Fruit fly (Drosophila melanogaster): Measurements from ENCODE around the gene Dh44.

The Dh44 gene

DNA sequence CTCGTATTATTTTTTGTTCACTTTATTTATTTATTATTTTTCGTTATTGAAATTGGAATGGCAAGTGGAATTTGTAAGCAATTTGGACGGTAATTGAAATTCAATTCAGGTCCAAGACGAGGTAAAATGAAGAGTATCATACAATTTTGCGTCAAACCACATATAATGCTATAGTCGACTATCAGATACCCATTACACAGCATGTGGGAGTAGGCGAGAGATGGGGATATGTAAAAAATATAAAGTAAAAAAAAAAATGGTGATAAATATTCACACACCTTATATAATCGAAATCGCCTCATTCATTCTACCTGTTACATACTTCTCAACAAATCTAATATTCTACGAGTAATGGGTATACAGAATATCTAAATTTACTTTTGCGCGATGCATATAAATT is 25.8 kb upstream of the Dh44 start (continued):
- TF ChIP-seq Blimp-1 (GFP tag; optimal IDR thresholded peaks at IDR 0.05) (no peak), Smox (GFP tag; optimal IDR thresholded peaks at IDR 0.05) (peak; percentile 13)

DNA sequence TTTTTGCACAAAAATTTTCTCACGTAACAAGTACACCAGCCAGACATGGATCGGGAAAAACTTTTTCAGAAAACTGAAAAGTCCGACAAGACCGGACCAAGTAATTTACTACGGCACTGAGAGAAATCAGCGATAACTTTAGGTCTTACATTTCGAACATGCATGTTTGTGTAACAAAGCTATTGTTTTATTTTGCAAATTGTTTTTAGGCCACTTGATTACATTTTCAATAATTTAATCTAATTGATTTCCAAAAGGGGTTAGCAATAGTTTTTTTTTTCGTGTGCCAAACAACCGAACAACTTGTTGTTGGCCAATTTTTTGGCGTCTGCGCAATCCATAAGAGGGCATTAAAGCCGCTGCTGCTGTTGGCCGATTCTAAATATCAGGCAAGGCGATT is 24.9 kb upstream of the Dh44 start:
- TF ChIP-seq acj6 (GFP tag; optimal IDR thresholded peaks at IDR 0.05) (peak; percentile 84), fd85E (GFP tag; optimal IDR thresholded peaks at IDR 0.05) (peak; percentile 57), pdm3 (GFP tag; optimal IDR thresholded peaks at IDR 0.05) (peak; percentile 88), Sox14 (GFP tag; optimal IDR thresholded peaks at IDR 0.05) (peak; percentile 84), Lpt (GFP tag; optimal IDR thresholded peaks at IDR 0.05) (peak; percentile 80), esn (GFP tag; optimal IDR thresholded peaks at IDR 0.05) (peak; percentile 92), Eip93F (GFP tag; optimal IDR thresholded peaks at IDR 0.05) (peak; percentile 78), CG10669 (GFP tag; optimal IDR thresholded peaks at IDR 0.05) (peak; percentile 48), CG9139 (GFP tag; optimal IDR thresholded peaks at IDR 0.05) (no peak), vri (GFP tag; optimal IDR thresholded peaks at IDR 0.05) (peak; percentile 76), CG11902 (GFP tag; optimal IDR thresholded peaks at IDR 0.05) (peak; percentile 77), CG34406 (GFP tag; optimal IDR thresholded peaks at IDR 0.05) (peak; percentile 75), CG32006 (GFP tag; optimal IDR thresholded peaks at IDR 0.05) (peak; percentile 88), svp (GFP tag) (peak; percentile 95), dac (GFP tag; optimal IDR thresholded peaks at IDR 0.05) (peak; percentile 74), Gug (GFP tag; IDR thresholded peaks at IDR 0.05) (peak; percentile 87), CG4318 (GFP tag; optimal IDR thresholded peaks at IDR 0.05) (peak; percentile 66), fkh (GFP tag; optimal IDR thresholded peaks at IDR 0.05) (no peak), CG6163 (GFP tag; IDR thresholded peaks at IDR 0.05) (peak; percentile 93), CG11762 (GFP tag; optimal IDR thresholded peaks at IDR 0.05; ENCODE audit: insufficient read depth) (peak; percentile 81), net (GFP tag; optimal IDR thresholded peaks at IDR 0.05) (peak; percentile 85), CG31627 (GFP tag; optimal IDR thresholded peaks at IDR 0.05) (peak; percentile 85), Sox15 (GFP tag; optimal IDR thresholded peaks at IDR 0.05) (peak; percentile 64), CG7368 (GFP tag; optimal IDR thresholded peaks at IDR 0.05) (peak; percentile 74), Ets21C (GFP tag; optimal IDR thresholded peaks at IDR 0.05) (peak; percentile 78), fd59A (GFP tag; optimal IDR thresholded peaks at IDR 0.05) (no peak), CG8319 (GFP tag; optimal IDR thresholded peaks at IDR 0.05) (peak; percentile 68), ss (GFP tag; optimal IDR thresholded peaks at IDR 0.05) (peak in 1 of 2 experiments; percentile 28), CG6276 (GFP tag; optimal IDR thresholded peaks at IDR 0.05) (peak; percentile 90), CG8119 (GFP tag; IDR thresholded peaks at IDR 0.05) (peak; percentile 93), Eip78C (GFP tag) (peak; percentile 96), Sox102F (GFP tag; optimal IDR thresholded peaks at IDR 0.05) (peak; percentile 91), cyc (GFP tag; optimal IDR thresholded peaks at IDR 0.05) (peak; percentile 89), CG8632 (GFP tag; optimal IDR thresholded peaks at IDR 0.05) (peak; percentile 74), CG6808 (GFP tag; optimal IDR thresholded peaks at IDR 0.05) (peak; percentile 20), OdsH (GFP tag; optimal IDR thresholded peaks at IDR 0.05) (peak; percentile 87), eg (GFP tag; IDR thresholded peaks at IDR 0.05) (peak; percentile 96), Smox (GFP tag; optimal IDR thresholded peaks at IDR 0.05) (peak; percentile 83), Ets96B (tag; optimal IDR thresholded peaks at IDR 0.05) (peak; percentile 41), CG6854 (GFP tag; optimal IDR thresholded peaks at IDR 0.05) (peak; percentile 66), salr (GFP tag; optimal IDR thresholded peaks at IDR 0.05) (peak in 1 of 2 experiments; percentile 65), topi (GFP tag; optimal IDR thresholded peaks at IDR 0.05) (peak; percentile 90), Hr4 (GFP tag; optimal IDR thresholded peaks at IDR 0.05) (peak; percentile 91), Eip75B (GFP tag; optimal IDR thresholded peaks at IDR 0.05) (peak; percentile 87), achi (GFP tag; optimal IDR thresholded peaks at IDR 0.05) (peak; percentile 86), CG6792 (GFP tag; optimal IDR thresholded peaks at IDR 0.05) (peak; percentile 79), CG15336 (GFP tag; IDR thresholded peaks at IDR 0.05) (peak; percentile 94), CG3919 (GFP tag; optimal IDR thresholded peaks at IDR 0.05) (peak; percentile 89), dsx (GFP tag; optimal IDR thresholded peaks at IDR 0.05; ENCODE audit: poor library complexity, severe bottlenecking) (peak; percentile 3)
